Fruit fly (Drosophila melanogaster): ENCODE data around the gene CG13857.

Gene CG13857

dm6 chr3R:22368077-22368776, 25.7 kb downstream of the CG13857 start (continued):
- TF ChIP-seq Fer2 (tag; optimal IDR thresholded peaks at IDR 0.05) (no peak), CG12104 (GFP tag; optimal IDR thresholded peaks at IDR 0.05) (no peak), ash1 (GFP tag; optimal IDR thresholded peaks at IDR 0.05) (no peak), gsb-n (tag; optimal IDR thresholded peaks at IDR 0.05) (no peak), vfl (GFP tag; optimal IDR thresholded peaks at IDR 0.05) (no peak), E2f2 (GFP tag; IDR thresholded peaks at IDR 0.05) (no peak), CG6272 (GFP tag; IDR thresholded peaks at IDR 0.05) (no peak), CG30403 (GFP tag; optimal IDR thresholded peaks at IDR 0.05) (no peak), Fer1 (GFP tag; optimal IDR thresholded peaks at IDR 0.05) (no peak), Hsf (GFP tag; optimal IDR thresholded peaks at IDR 0.05) (no peak), CG16815 (GFP tag; optimal IDR thresholded peaks at IDR 0.05) (no peak), CG2199 (GFP tag; IDR thresholded peaks at IDR 0.05) (no peak), da (GFP tag; optimal IDR thresholded peaks at IDR 0.05) (no peak), tgo (GFP tag; IDR thresholded peaks at IDR 0.05) (no peak), CG12942 (GFP tag; optimal IDR thresholded peaks at IDR 0.05) (no peak), CG10543 (GFP tag; optimal IDR thresholded peaks at IDR 0.05) (no peak), wdn (GFP tag; IDR thresholded peaks at IDR 0.05) (no peak), eve (GFP tag; optimal IDR thresholded peaks at IDR 0.05) (no peak), CG11723 (GFP tag; optimal IDR thresholded peaks at IDR 0.05) (no peak), CTCF (GFP tag; optimal IDR thresholded peaks at IDR 0.05) (no peak), CG2129 (GFP tag; IDR thresholded peaks at IDR 0.05; ENCODE audit: partially characterized antibody) (no peak), Hr3 (GFP tag; optimal IDR thresholded peaks at IDR 0.05) (no peak), Deaf1 (tag; optimal IDR thresholded peaks at IDR 0.05) (no peak), CG10979 (tag; optimal IDR thresholded peaks at IDR 0.05) (no peak), CG17568 (GFP tag; optimal IDR thresholded peaks at IDR 0.05) (no peak), Rfx (GFP tag; IDR thresholded peaks at IDR 0.05) (no peak), BEAF-32 (GFP tag; optimal IDR thresholded peaks at IDR 0.05) (peak; percentile 25), CG11504 (tag; optimal IDR thresholded peaks at IDR 0.05) (no peak), CG6854 (GFP tag; optimal IDR thresholded peaks at IDR 0.05) (no peak), pum (GFP tag; optimal IDR thresholded peaks at IDR 0.05) (no peak), CG34376 (GFP tag; optimal IDR thresholded peaks at IDR 0.05) (peak; percentile 54), CG30020 (tag; optimal IDR thresholded peaks at IDR 0.05) (no peak), jing (GFP tag; optimal IDR thresholded peaks at IDR 0.05) (no peak), tx (GFP tag; optimal IDR thresholded peaks at IDR 0.05) (no peak), CG10565 (GFP tag; optimal IDR thresholded peaks at IDR 0.05) (no peak), Asciz (GFP tag; optimal IDR thresholded peaks at IDR 0.05) (no peak), fd96Cb (tag; optimal IDR thresholded peaks at IDR 0.05) (no peak), CG5953 (GFP tag; IDR thresholded peaks at IDR 0.05) (no peak), hkb (optimal IDR thresholded peaks at IDR 0.05) (no peak), hkb (GFP tag; IDR thresholded peaks at IDR 0.05) (no peak), ems (GFP tag; optimal IDR thresholded peaks at IDR 0.05) (no peak), Kr (GFP tag; optimal IDR thresholded peaks at IDR 0.05) (no peak), chinmo (GFP tag; IDR thresholded peaks at IDR 0.05; ENCODE audit: partially characterized antibody) (0 out of 4 replicates have a peak, but pooled peaks have one; percentile 42), CG18619 (GFP tag; optimal IDR thresholded peaks at IDR 0.05) (no peak), bsh (GFP tag; optimal IDR thresholded peaks at IDR 0.05) (no peak), ind (GFP tag; optimal IDR thresholded peaks at IDR 0.05) (no peak), usp (GFP tag; optimal IDR thresholded peaks at IDR 0.05) (no peak), CG6175 (GFP tag; IDR thresholded peaks at IDR 0.05) (no peak), CG14965 (GFP tag; optimal IDR thresholded peaks at IDR 0.05; ENCODE audit: borderline replicate concordance) (no peak), Gug (GFP tag; IDR thresholded peaks at IDR 0.05) (no peak; the same call in 3 of the 4 replicates), sima (GFP tag; optimal IDR thresholded peaks at IDR 0.05) (no peak), Oaz (GFP tag; IDR thresholded peaks at IDR 0.05) (no peak)
